Worm (Caenorhabditis elegans): Measurements from ENCODE around the gene Y39B6A.27.

DNA sequence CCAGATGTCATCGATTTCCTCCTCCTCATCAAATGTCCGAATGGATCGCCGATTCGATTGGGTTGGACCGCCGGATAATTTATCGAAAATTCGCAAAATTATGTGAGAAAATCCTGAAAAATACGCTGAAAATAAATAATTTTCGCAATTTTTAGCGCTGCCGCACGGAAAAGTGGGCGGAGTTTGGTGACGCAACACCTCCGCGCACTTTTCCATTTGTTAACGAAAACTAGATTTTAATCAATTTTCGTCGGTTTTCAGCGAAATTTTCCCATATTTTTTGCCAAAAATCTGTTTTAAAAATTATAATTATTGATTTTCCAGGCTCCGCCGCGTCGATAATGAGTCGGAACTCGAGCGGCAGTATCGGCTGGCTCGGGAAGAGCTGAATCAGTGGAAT is 30.5 kb upstream of the Y39B6A.27 start, which contains the start of gene Y39B6A.34:
- TF ChIP-seq ahr-1 (tag; optimal IDR thresholded peaks at IDR 0.05) = no peak
- no peak for TF ChIP-seq rnt-1 (tag; optimal IDR thresholded peaks at IDR 0.05)
- peak; percentile 27 for TF ChIP-seq unc-86 (tag; optimal IDR thresholded peaks at IDR 0.05)
- peak; percentile 23 for TF ChIP-seq unc-42 (tag; optimal IDR thresholded peaks at IDR 0.05)
- TF ChIP-seq elt-2 (tag; optimal IDR thresholded peaks at IDR 0.05) = peak; percentile 16
- no peak for TF ChIP-seq npax-4 (tag; optimal IDR thresholded peaks at IDR 0.05)

All from whole organism, late embryonic.